Worm (Caenorhabditis elegans): ENCODE results near the gene K06H6.5.

Gene K06H6.5

ce11 chrV:552406-552805 lies 23.8 kb upstream of the K06H6.5 start:
- TF ChIP-seq sup-37 (GFP tag; optimal IDR thresholded peaks at IDR 0.05), result no peak
- no peak for TF ChIP-seq lin-39 (tag; optimal IDR thresholded peaks at IDR 0.05)
- no peak for TF ChIP-seq unc-130 (tag; optimal IDR thresholded peaks at IDR 0.05)
- no peak for TF ChIP-seq tbx-2 (tag; optimal IDR thresholded peaks at IDR 0.05)

ce11 chrV:553067-553466 lies 23.1 kb upstream of the K06H6.5 start, which contains the start of gene C14C6.8:
Gene C14C6.8, minus strand, starts transcription at chrV:553167.
- TF ChIP-seq nhr-84 (tag; optimal IDR thresholded peaks at IDR 0.05), result no peak
- no peak for TF ChIP-seq ceh-8 (GFP tag; optimal IDR thresholded peaks at IDR 0.05)
- TF ChIP-seq sup-37 (GFP tag; optimal IDR thresholded peaks at IDR 0.05), result no peak
- no peak for TF ChIP-seq swsn-7 (tag; optimal IDR thresholded peaks at IDR 0.05)
- TF ChIP-seq vab-15 (tag; optimal IDR thresholded peaks at IDR 0.05), result no peak
- TF ChIP-seq lir-3 (tag; optimal IDR thresholded peaks at IDR 0.05; ENCODE audit: poor library complexity), result no peak
- TF ChIP-seq unc-86 (tag; optimal IDR thresholded peaks at IDR 0.05), result no peak
- no peak for TF ChIP-seq egl-13 (tag; optimal IDR thresholded peaks at IDR 0.05)
- no peak for TF ChIP-seq nhr-12 (tag; optimal IDR thresholded peaks at IDR 0.05)
- no peak for TF ChIP-seq jun-1 (tag; optimal IDR thresholded peaks at IDR 0.05)
- no peak for TF ChIP-seq lin-13 (GFP tag; optimal IDR thresholded peaks at IDR 0.05)
- no peak for TF ChIP-seq mab-9 (GFP tag; IDR thresholded peaks at IDR 0.05)
- no peak for TF ChIP-seq ama-1 (optimal IDR thresholded peaks at IDR 0.05)

ce11 chrV:556055-556454 lies 20.1 kb upstream of the K06H6.5 start, which contains the start of gene srx-8:
Gene srx-8, minus strand, starts transcription at chrV:556155.
- TF ChIP-seq efl-1 (optimal IDR thresholded peaks at IDR 0.05) (no peak), efl-1 (GFP tag; optimal IDR thresholded peaks at IDR 0.05 in 1 of 2) (peak in 1 of 2 experiments; percentile 56), nhr-19 (GFP tag; conservative IDR thresholded peaks at IDR 0.05) (no peak)

DNA sequence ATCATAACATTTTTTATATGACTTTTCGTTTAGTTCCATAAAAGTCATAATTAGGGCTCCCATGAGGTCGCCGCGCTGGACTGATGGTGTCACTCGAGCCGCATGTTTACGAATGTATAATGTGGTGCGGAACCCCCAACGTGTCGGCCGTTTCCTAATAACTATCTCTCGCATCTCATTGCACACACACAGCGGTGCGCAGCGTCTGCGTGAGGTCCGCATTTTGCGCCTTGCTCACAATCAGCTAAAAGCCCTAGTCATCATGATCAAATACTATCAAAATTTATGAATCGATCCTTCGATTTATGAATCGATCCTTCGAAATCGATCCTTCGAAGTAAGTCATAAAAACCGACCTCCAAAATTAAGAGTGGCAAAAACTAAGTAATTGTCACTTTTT lies 16.2 kb upstream of the K06H6.5 start, which contains the start of gene srx-7:
Gene srx-7 (plus strand): TSS at position 256 of the 400 bp plus-strand sequence.
- TF ChIP-seq jun-1 (tag; optimal IDR thresholded peaks at IDR 0.05) (no peak), efl-3 (GFP tag; optimal IDR thresholded peaks at IDR 0.05) (no peak), C04F5.9 (tag; optimal IDR thresholded peaks at IDR 0.05) (no peak), hpl-2 (GFP tag; optimal IDR thresholded peaks at IDR 0.05) (no peak), ceh-63 (GFP tag; optimal IDR thresholded peaks at IDR 0.05) (no peak), ets-5 (GFP tag; IDR thresholded peaks at IDR 0.05) (no peak), sup-37 (GFP tag; optimal IDR thresholded peaks at IDR 0.05) (no peak), nhr-237 (tag; optimal IDR thresholded peaks at IDR 0.05) (no peak), nhr-47 (tag; optimal IDR thresholded peaks at IDR 0.05) (no peak)

- no peak for TF ChIP-seq C16A3.4 (tag; optimal IDR thresholded peaks at IDR 0.05)
- TF ChIP-seq lin-14 (GFP tag; optimal IDR thresholded peaks at IDR 0.05), result no peak
These were observed 13.3 kb upstream of the K06H6.5 start, which contains the start of gene C14C6.2 for ce11 chrV:562834-563233. Gene C14C6.2, plus strand, starts transcription at chrV:563134.

DNA sequence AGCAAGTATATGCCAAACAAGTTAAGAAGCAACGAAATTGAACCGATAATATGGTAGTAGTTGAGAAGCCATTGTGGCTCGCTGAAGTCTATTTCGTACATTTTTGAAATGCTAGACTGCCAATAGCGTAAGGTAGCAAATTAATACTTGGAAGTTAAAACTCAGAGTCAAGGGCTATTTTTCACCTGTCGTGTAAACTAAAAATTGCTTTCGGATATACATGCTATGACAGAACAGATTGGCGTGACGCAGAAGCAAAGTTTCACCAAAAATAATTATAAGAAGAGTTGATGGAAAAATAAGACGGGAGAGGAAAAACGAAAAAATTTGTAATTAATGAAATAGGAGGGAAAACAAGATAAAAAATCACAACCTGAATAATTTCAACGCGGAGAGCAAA lies 10.2 kb upstream of the K06H6.5 start, which contains the start of gene sri-73:
Gene sri-73 (minus strand): TSS at position 101 of the 400 bp plus-strand sequence.
- TF ChIP-seq nhr-90 (tag; optimal IDR thresholded peaks at IDR 0.05; ENCODE audit: poor library complexity), result no peak
- no peak for TF ChIP-seq egl-27 (tag; optimal IDR thresholded peaks at IDR 0.05)
- TF ChIP-seq unc-86 (tag; optimal IDR thresholded peaks at IDR 0.05), result no peak

DNA sequence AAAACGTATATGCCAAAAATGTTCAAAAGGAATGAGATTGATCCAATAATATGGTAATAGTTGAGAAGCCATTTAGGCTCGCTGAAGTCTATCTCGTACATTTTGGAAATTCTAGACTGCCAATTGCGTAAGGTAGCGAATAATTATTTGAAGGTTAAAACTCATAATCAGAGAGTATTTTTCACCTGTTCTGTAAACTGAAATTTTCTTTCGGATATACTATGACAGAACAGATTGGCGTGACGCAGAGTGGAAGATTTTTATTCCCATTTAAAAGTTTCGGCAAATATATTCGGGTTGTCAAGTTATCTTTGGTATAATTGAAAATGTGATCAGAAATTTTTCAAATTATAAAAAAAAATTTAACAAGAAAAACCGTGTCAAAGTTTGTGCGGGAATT lies 8.1 kb upstream of the K06H6.5 start, which contains the start of gene sri-72:
Gene sri-72 (minus strand): TSS at position 101 of the 400 bp plus-strand sequence.
- no peak for TF ChIP-seq skn-1 (tag; optimal IDR thresholded peaks at IDR 0.05)
- TF ChIP-seq aly-2 (tag; optimal IDR thresholded peaks at IDR 0.05), result no peak
- TF ChIP-seq nhr-19 (GFP tag; conservative IDR thresholded peaks at IDR 0.05), result no peak
- TF ChIP-seq nhr-47 (tag; optimal IDR thresholded peaks at IDR 0.05), result no peak
- TF ChIP-seq mep-1 (tag; optimal IDR thresholded peaks at IDR 0.05), result no peak
- no peak for TF ChIP-seq dsc-1 (tag; optimal IDR thresholded peaks at IDR 0.05)
- no peak for TF ChIP-seq nhr-20 (tag; optimal IDR thresholded peaks at IDR 0.05)
- no peak for TF ChIP-seq nhr-12 (tag; optimal IDR thresholded peaks at IDR 0.05)
- no peak for TF ChIP-seq mef-2 (tag; optimal IDR thresholded peaks at IDR 0.05)
- no peak for TF ChIP-seq ztf-4 (tag; optimal IDR thresholded peaks at IDR 0.05)
- TF ChIP-seq lsy-2 (tag; optimal IDR thresholded peaks at IDR 0.05), result no peak
- no peak for TF ChIP-seq nhr-237 (tag; optimal IDR thresholded peaks at IDR 0.05)
- no peak for TF ChIP-seq aha-1 (tag; optimal IDR thresholded peaks at IDR 0.05)
- TF ChIP-seq ceh-63 (GFP tag; optimal IDR thresholded peaks at IDR 0.05), result no peak
- TF ChIP-seq ets-5 (GFP tag; IDR thresholded peaks at IDR 0.05), result no peak
- TF ChIP-seq pax-3 (tag; optimal IDR thresholded peaks at IDR 0.05), result no peak

All from whole organism, L1 larva.